Worm (Caenorhabditis elegans): ENCODE results near the gene C52G5.3.

The C52G5.3 gene

DNA sequence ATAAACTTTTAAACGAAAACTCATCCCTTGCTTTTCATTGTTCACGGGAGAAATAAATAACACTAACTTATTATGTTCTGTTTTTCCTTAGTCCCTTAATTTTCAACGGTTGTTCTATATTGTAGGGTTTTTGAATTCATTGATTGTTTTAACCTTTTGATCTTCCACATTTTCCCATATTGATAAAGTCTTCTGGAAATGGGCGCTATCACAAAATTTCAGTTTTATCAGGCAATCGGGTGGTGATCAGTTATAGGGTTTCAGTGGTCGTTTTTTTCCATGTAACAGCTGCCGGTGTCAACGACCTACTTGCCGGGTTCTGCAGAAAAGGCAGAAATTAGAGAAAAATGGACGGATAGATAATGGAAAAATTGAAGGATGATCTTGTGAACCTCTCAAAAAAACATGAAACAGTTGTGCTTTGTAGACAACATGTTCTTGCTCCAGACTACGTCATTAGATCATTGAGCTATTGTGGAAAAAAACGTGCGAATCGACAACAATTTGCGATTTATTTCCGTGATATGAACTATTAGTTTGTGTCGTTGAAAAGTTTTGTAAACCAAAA is 24.0 kb upstream of the C52G5.3 start (continued):
- no peak for TF ChIP-seq egl-13 (tag; optimal IDR thresholded peaks at IDR 0.05)
- no peak for TF ChIP-seq dpl-1 (GFP tag; optimal IDR thresholded peaks at IDR 0.05)
- TF ChIP-seq nhr-77 (tag; optimal IDR thresholded peaks at IDR 0.05): no peak
- TF ChIP-seq unc-30 (tag; optimal IDR thresholded peaks at IDR 0.05): no peak
- no peak for TF ChIP-seq lin-13 (GFP tag; optimal IDR thresholded peaks at IDR 0.05)
- no peak for TF ChIP-seq C16A3.4 (tag; optimal IDR thresholded peaks at IDR 0.05)
- peak; percentile 7 for TF ChIP-seq nhr-85 (tag)
- TF ChIP-seq ceh-90 (tag; optimal IDR thresholded peaks at IDR 0.05): no peak
- no peak for TF ChIP-seq sup-37 (GFP tag; optimal IDR thresholded peaks at IDR 0.05)
- no peak for TF ChIP-seq irx-1 (tag; optimal IDR thresholded peaks at IDR 0.05)
- TF ChIP-seq nhr-11 (tag; optimal IDR thresholded peaks at IDR 0.05): no peak
- TF ChIP-seq unc-130 (tag; optimal IDR thresholded peaks at IDR 0.05): no peak
- no peak for TF ChIP-seq ceh-88 (GFP tag; IDR thresholded peaks at IDR 0.05)
- no peak for TF ChIP-seq vab-15 (tag; optimal IDR thresholded peaks at IDR 0.05)
- no peak for TF ChIP-seq ztf-4 (tag; optimal IDR thresholded peaks at IDR 0.05)
- peak; percentile 51 for TF ChIP-seq lin-39 (tag; optimal IDR thresholded peaks at IDR 0.05)
- no peak for TF ChIP-seq fkh-8 (tag; optimal IDR thresholded peaks at IDR 0.05)
- TF ChIP-seq Y116A8C.19 (tag; optimal IDR thresholded peaks at IDR 0.05; ENCODE audit: borderline replicate concordance): no peak

DNA sequence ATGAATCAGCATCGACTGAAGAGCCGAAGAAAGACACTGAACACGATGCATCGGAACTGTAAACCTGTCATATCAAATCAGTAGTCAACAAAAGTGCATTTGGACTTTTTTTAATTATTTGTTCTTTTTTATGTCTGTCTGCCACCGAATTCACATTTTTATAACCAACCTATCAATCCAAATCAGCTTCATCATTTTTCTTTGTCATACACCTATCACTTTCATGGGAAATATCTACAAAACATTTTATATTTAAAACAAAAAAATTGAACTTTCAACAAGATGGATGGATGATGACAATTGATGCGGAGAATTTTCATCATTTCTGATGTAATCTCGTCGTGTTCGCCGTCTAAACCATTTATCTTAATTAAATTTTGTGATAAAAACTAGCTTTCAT is 23.5 kb upstream of the C52G5.3 start:
- peak; percentile 55 for TF ChIP-seq skn-1 (tag; optimal IDR thresholded peaks at IDR 0.05)
- TF ChIP-seq fkh-10 (GFP tag; optimal IDR thresholded peaks at IDR 0.05): no peak
- TF ChIP-seq unc-62 (GFP tag; optimal IDR thresholded peaks at IDR 0.05): no peak
- TF ChIP-seq blmp-1 (tag; optimal IDR thresholded peaks at IDR 0.05): peak; percentile 5
- TF ChIP-seq Y116A8C.19 (tag; optimal IDR thresholded peaks at IDR 0.05; ENCODE audit: borderline replicate concordance): no peak

DNA sequence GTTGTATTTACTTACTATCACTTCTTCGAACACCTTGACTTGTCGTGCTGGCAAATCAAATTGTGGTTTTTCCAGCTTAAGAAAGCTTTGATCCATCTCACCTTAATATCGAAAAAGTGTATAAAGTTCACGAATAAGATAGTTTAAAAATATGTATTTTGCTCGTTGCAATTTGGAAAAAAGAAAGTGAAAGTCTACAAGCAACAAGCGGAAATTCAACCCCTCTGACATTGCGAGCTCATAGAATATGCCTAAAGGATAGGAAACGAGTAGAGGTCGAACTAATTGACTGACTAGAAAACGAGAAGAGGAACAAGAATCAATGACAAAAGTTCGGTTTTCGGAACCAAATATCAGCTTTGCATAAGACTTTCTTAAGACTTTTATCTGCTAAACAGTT is 17.9 kb upstream of the C52G5.3 start, which contains the start of gene T14G8.4:
T14G8.4 (minus strand) TSS at position 101 of the 400 bp plus-strand sequence.
- no peak for TF ChIP-seq sptf-1 (tag; optimal IDR thresholded peaks at IDR 0.05)
- TF ChIP-seq irx-1 (tag; optimal IDR thresholded peaks at IDR 0.05): no peak
- TF ChIP-seq C16A3.4 (tag; optimal IDR thresholded peaks at IDR 0.05): no peak
- no peak for TF ChIP-seq pag-3 (tag; optimal IDR thresholded peaks at IDR 0.05; ENCODE audit: borderline replicate concordance, insufficient read depth)
- no peak for TF ChIP-seq tlp-1 (tag; optimal IDR thresholded peaks at IDR 0.05)
- TF ChIP-seq mab-9 (GFP tag; IDR thresholded peaks at IDR 0.05): no peak
- no peak for TF ChIP-seq fos-1 (tag; optimal IDR thresholded peaks at IDR 0.05)
- no peak for TF ChIP-seq pqm-1 (tag; optimal IDR thresholded peaks at IDR 0.05)
- TF ChIP-seq hpl-2 (GFP tag; optimal IDR thresholded peaks at IDR 0.05): no peak
- TF ChIP-seq snu-23 (GFP tag; optimal IDR thresholded peaks at IDR 0.05): no peak
- TF ChIP-seq grh-1 (GFP tag; IDR thresholded peaks at IDR 0.05): no peak
- no peak for TF ChIP-seq lin-39 (tag; optimal IDR thresholded peaks at IDR 0.05)
- TF ChIP-seq sox-4 (tag; optimal IDR thresholded peaks at IDR 0.05): no peak
- TF ChIP-seq C34B4.2 (tag; optimal IDR thresholded peaks at IDR 0.05): no peak
- TF ChIP-seq sup-37 (GFP tag; optimal IDR thresholded peaks at IDR 0.05): no peak
- no peak for TF ChIP-seq fkh-4 (tag; optimal IDR thresholded peaks at IDR 0.05; ENCODE audit: borderline replicate concordance)
- no peak for TF ChIP-seq nhr-19 (GFP tag; conservative IDR thresholded peaks at IDR 0.05)
- no peak for TF ChIP-seq efl-3 (GFP tag; optimal IDR thresholded peaks at IDR 0.05)

DNA sequence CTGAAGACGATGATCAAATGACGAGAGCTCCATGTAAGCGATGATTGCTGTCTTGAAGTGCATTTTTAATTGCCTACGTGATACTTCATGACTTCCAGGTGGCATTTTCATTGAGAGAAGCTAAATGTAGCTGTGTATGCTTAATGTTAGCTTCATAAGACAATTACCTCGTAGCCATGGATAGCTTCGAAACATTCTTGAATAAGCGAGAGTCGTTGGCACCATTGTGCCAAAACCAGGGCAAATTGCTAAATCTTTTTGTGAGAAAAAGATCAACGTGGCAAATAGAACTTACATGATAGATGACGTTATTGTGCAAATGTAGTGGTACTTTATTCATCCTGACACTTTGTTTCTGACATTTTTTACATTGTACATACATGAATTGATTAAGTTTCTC is 17.3 kb upstream of the C52G5.3 start:
- TF ChIP-seq nhr-12 (tag; optimal IDR thresholded peaks at IDR 0.05): no peak
- TF ChIP-seq C34B4.2 (tag; optimal IDR thresholded peaks at IDR 0.05): no peak
- no peak for TF ChIP-seq unc-30 (tag; optimal IDR thresholded peaks at IDR 0.05)
- no peak for TF ChIP-seq alr-1 (tag; optimal IDR thresholded peaks at IDR 0.05; ENCODE audit: borderline replicate concordance)
- TF ChIP-seq grh-1 (GFP tag; IDR thresholded peaks at IDR 0.05): no peak
- no peak for TF ChIP-seq ceh-82 (tag; optimal IDR thresholded peaks at IDR 0.05)
- no peak for TF ChIP-seq C16A3.4 (tag; optimal IDR thresholded peaks at IDR 0.05)
- no peak for TF ChIP-seq elt-3 (tag; optimal IDR thresholded peaks at IDR 0.05)

Data from whole organism, L1 larva.